Worm (Caenorhabditis elegans): Measurements from ENCODE around the gene cdc-48.1.

Gene cdc-48.1

ce11 chrII:10539232-10539631 lies 24.0 kb downstream of the cdc-48.1 start, which contains the start of gene R166.3:
Gene R166.3 (minus strand): TSS chrII:10539332.
- TF ChIP-seq unc-39 (tag; optimal IDR thresholded peaks at IDR 0.05): no peak
- TF ChIP-seq mbf-1 (tag; optimal IDR thresholded peaks at IDR 0.05): no peak
- no peak for TF ChIP-seq Y55F3AM.14 (GFP tag; optimal IDR thresholded peaks at IDR 0.05)
- no peak for TF ChIP-seq ztf-1 (GFP tag; conservative IDR thresholded peaks at IDR 0.05)
- TF ChIP-seq mdl-1 (tag; optimal IDR thresholded peaks at IDR 0.05): no peak
- no peak for TF ChIP-seq nhr-21 (tag; optimal IDR thresholded peaks at IDR 0.05)
- TF ChIP-seq gmeb-1 (tag; optimal IDR thresholded peaks at IDR 0.05): no peak
- no peak for TF ChIP-seq F13H6.1 (tag; optimal IDR thresholded peaks at IDR 0.05)
- TF ChIP-seq egl-27 (tag; optimal IDR thresholded peaks at IDR 0.05): no peak
- no peak for TF ChIP-seq lin-13 (GFP tag; optimal IDR thresholded peaks at IDR 0.05)
- TF ChIP-seq nhr-237 (tag; optimal IDR thresholded peaks at IDR 0.05): no peak
- TF ChIP-seq sma-9 (GFP tag; optimal IDR thresholded peaks at IDR 0.05): no peak
- TF ChIP-seq sma-9 (tag; optimal IDR thresholded peaks at IDR 0.05): no peak
- no peak for TF ChIP-seq nhr-12 (tag; optimal IDR thresholded peaks at IDR 0.05)
- no peak for TF ChIP-seq nhr-25 (tag; optimal IDR thresholded peaks at IDR 0.05)
- TF ChIP-seq ceh-82 (tag; optimal IDR thresholded peaks at IDR 0.05): no peak
- TF ChIP-seq sma-3 (GFP tag; optimal IDR thresholded peaks at IDR 0.05): no peak
- no peak for TF ChIP-seq nhr-10 (tag; optimal IDR thresholded peaks at IDR 0.05)

- TF ChIP-seq R02D3.7 (tag; optimal IDR thresholded peaks at IDR 0.05) (peak; percentile 12), ZK546.5 (tag; optimal IDR thresholded peaks at IDR 0.05) (no peak), lsy-2 (tag; optimal IDR thresholded peaks at IDR 0.05) (peak; percentile 48 to 80), nhr-23 (tag; optimal IDR thresholded peaks at IDR 0.05) (no peak), blmp-1 (tag; optimal IDR thresholded peaks at IDR 0.05; ENCODE audit: insufficient read depth) (no peak), nhr-77 (tag; optimal IDR thresholded peaks at IDR 0.05) (no peak), nhr-6 (tag; optimal IDR thresholded peaks at IDR 0.05) (no peak), dmd-4 (tag; optimal IDR thresholded peaks at IDR 0.05) (no peak), lin-39 (tag; optimal IDR thresholded peaks at IDR 0.05) (no peak), sma-9 (GFP tag; optimal IDR thresholded peaks at IDR 0.05) (peak; percentile 67), sma-9 (tag; optimal IDR thresholded peaks at IDR 0.05) (no peak), F13H6.1 (tag; optimal IDR thresholded peaks at IDR 0.05) (peak; percentile 55), unc-39 (tag; optimal IDR thresholded peaks at IDR 0.05) (no peak), sem-4 (tag; optimal IDR thresholded peaks at IDR 0.05) (no peak), alr-1 (tag; optimal IDR thresholded peaks at IDR 0.05) (no peak), egl-27 (tag; optimal IDR thresholded peaks at IDR 0.05) (no peak), unc-62 (GFP tag; optimal IDR thresholded peaks at IDR 0.05) (no peak), nhr-25 (tag; optimal IDR thresholded peaks at IDR 0.05) (peak; percentile 71), zag-1 (tag; optimal IDR thresholded peaks at IDR 0.05) (no peak), peb-1 (tag; optimal IDR thresholded peaks at IDR 0.05) (no peak), nhr-10 (tag; optimal IDR thresholded peaks at IDR 0.05) (no peak), ama-1 (optimal IDR thresholded peaks at IDR 0.05) (no peak), ztf-11 (tag; optimal IDR thresholded peaks at IDR 0.05) (no peak), nhr-237 (tag; optimal IDR thresholded peaks at IDR 0.05) (no peak), nhr-11 (tag; optimal IDR thresholded peaks at IDR 0.05) (no peak), skn-1 (tag; optimal IDR thresholded peaks at IDR 0.05) (no peak), elt-1 (tag; optimal IDR thresholded peaks at IDR 0.05) (no peak), ztf-1 (GFP tag; conservative IDR thresholded peaks at IDR 0.05) (no peak), mab-5 (tag; optimal IDR thresholded peaks at IDR 0.05) (no peak), crh-2 (tag; optimal IDR thresholded peaks at IDR 0.05) (peak; percentile 58), gmeb-1 (tag; optimal IDR thresholded peaks at IDR 0.05) (peak; percentile 72), nhr-21 (tag; optimal IDR thresholded peaks at IDR 0.05) (peak; percentile 44), snpc-4 (tag; optimal IDR thresholded peaks at IDR 0.05) (no peak), C34F6.9 (tag; optimal IDR thresholded peaks at IDR 0.05) (peak; percentile 63), unc-55 (GFP tag; optimal IDR thresholded peaks at IDR 0.05) (peak; percentile 57), nhr-12 (tag; optimal IDR thresholded peaks at IDR 0.05) (no peak), sma-3 (GFP tag; optimal IDR thresholded peaks at IDR 0.05) (peak; percentile 73), ztf-4 (tag; optimal IDR thresholded peaks at IDR 0.05) (no peak), mbf-1 (tag; optimal IDR thresholded peaks at IDR 0.05) (no peak), elt-3 (tag; optimal IDR thresholded peaks at IDR 0.05) (no peak), lin-13 (GFP tag; optimal IDR thresholded peaks at IDR 0.05) (peak; percentile 13), mdl-1 (tag; optimal IDR thresholded peaks at IDR 0.05) (no peak), nhr-129 (tag; optimal IDR thresholded peaks at IDR 0.05) (no peak), lin-11 (tag; optimal IDR thresholded peaks at IDR 0.05) (no peak), ceh-82 (tag; optimal IDR thresholded peaks at IDR 0.05) (no peak), fos-1 (tag; optimal IDR thresholded peaks at IDR 0.05) (peak; percentile 38), ceh-16 (tag; optimal IDR thresholded peaks at IDR 0.05) (no peak), aly-2 (tag; optimal IDR thresholded peaks at IDR 0.05) (no peak), Y55F3AM.14 (GFP tag; optimal IDR thresholded peaks at IDR 0.05) (no peak)
Observed at ce11 chrII:10537988-10538387, 25.2 kb downstream of the cdc-48.1 start.

Measured in whole organism, L2 larva.